Worm (Caenorhabditis elegans) whole organism, mixed stage, embryonic: ENCODE results near the gene C25H3.14.

ENCODE experiments used
- ceh-43 ChIP-seq: fragments of 200-800 bp; sonication (Bioruptor generic); optimal IDR thresholded peaks from 2 replicates; lab custom pipeline; 2018; ENCODE audit warnings: mild to moderate bottlenecking, missing genetic modification characterization, moderate library complexity, missing compliant biosample characterization
- ces-1 ChIP-seq: fragments of 150-350 bp; optimal IDR thresholded peaks from 2 replicates; lab custom pipeline; 2014; ENCODE audit warnings: missing biosample characterization, missing genetic modification reagents, missing genetic modification characterization
- elt-3 ChIP-seq: fragments of 150-350 bp; optimal IDR thresholded peaks from 2 replicates; lab custom pipeline; 2014; ENCODE audit warnings: missing biosample characterization, missing genetic modification characterization
- lsy-2 ChIP-seq: fragments of 150-350 bp; optimal IDR thresholded peaks from 2 replicates; lab custom pipeline; 2014; ENCODE audit warnings: missing biosample characterization, missing genetic modification characterization
- mep-1 ChIP-seq: fragments of 150-350 bp; optimal IDR thresholded peaks from 2 replicates; lab custom pipeline; 2017; ENCODE audit warnings: missing biosample characterization, missing genetic modification reagents, missing genetic modification characterization, inconsistent platforms
- mls-2 ChIP-seq: sonication (generic microtip); optimal IDR thresholded peaks from 2 replicates; lab custom pipeline; 2016; ENCODE audit warnings: mild to moderate bottlenecking, missing genetic modification characterization, moderate library complexity, missing compliant biosample characterization
- nhr-12 ChIP-seq: fragments of 150-350 bp; optimal IDR thresholded peaks from 2 replicates; lab custom pipeline; 2014; ENCODE audit warnings: missing biosample characterization, missing genetic modification characterization
- nhr-76 ChIP-seq: sonication (generic microtip); optimal IDR thresholded peaks from 2 replicates; lab custom pipeline; 2017; ENCODE audit warnings: missing biosample characterization, missing genetic modification characterization
- pha-4 ChIP-seq: fragments of 150-350 bp; optimal IDR thresholded peaks from 2 replicates; lab custom pipeline; 2018; ENCODE audit warnings: missing biosample characterization, missing genetic modification reagents, missing genetic modification characterization
- ztf-11 ChIP-seq: fragments of 150-350 bp; optimal IDR thresholded peaks from 2 replicates; lab custom pipeline; 2014; ENCODE audit warnings: missing biosample characterization, missing genetic modification characterization

ce11 chrII:5744342-5744741, 49.4 kb downstream of the C25H3.14 start:
- TF ChIP-seq lsy-2 (tag; lab: Kevin White, UChicago) (no peak), mls-2 (tag; lab: Kevin White, UChicago) (no peak), nhr-76 (tag; lab: Kevin White, UChicago) (no peak), elt-3 (no peak), nhr-12 (tag; lab: Kevin White, UChicago) (no peak), pha-4 (tag; lab: Kevin White, UChicago) (no peak), mep-1 (tag; lab: Kevin White, UChicago) (no peak), ces-1 (no peak), ceh-43 (no peak), ztf-11 (tag; lab: Kevin White, UChicago) (no peak)
